Worm (Caenorhabditis elegans) whole organism, L1 larva: ENCODE measurements around the gene bath-23.

Experiments
- ama-1 ChIP-seq: fragments of 150-350 bp; optimal IDR thresholded peaks from 2 replicates; lab custom pipeline; 2014
- mep-1 ChIP-seq: fragments of 150-350 bp; optimal IDR thresholded peaks from 2 replicates; lab custom pipeline; 2014; ENCODE audit warnings: missing biosample characterization, missing genetic modification characterization

DNA sequence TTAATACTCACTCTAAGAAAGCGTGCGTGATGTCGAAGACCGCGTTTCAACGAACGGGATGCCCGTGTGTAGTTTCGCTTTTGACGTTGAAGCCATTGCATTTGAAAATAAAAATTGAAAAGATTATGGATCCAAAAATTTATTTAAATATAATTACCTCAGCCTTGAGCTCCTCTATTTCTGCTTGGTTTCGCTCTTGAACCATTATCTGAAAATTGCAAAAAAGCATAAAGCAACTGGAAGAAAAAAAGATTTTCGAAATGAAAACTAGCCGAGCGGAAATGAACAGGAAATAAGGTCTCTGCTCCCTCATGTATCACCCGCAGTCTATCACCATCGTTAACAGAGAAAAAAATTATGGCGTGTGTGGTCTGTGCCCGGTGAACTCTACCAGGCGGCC is 4.0 kb upstream of the bath-23 start, which contains the start of gene Y49F6C.6:
- no peak for TF ChIP-seq mep-1 (tag; lab: Kevin White, UChicago)
- TF ChIP-seq ama-1, result no peak
